Worm (Caenorhabditis elegans) whole organism, L1 larva: ENCODE measurements around the gene C41C4.9.
A peak's percentile ranks its signal among the peaks of the same experiment; 100 is the strongest.

Experiments used
- C04F5.9 ChIP-seq: sonication (generic microtip); optimal IDR thresholded peaks from 2 replicates; lab custom pipeline; 2016; ENCODE audit warnings: missing genetic modification characterization, missing compliant biosample characterization
- C16A3.4 ChIP-seq: fragments of 150-350 bp; optimal IDR thresholded peaks from 2 replicates; lab custom pipeline; 2014; ENCODE audit warnings: missing biosample characterization, missing genetic modification characterization
- C34B4.2 ChIP-seq: sonication (generic microtip); optimal IDR thresholded peaks from 2 replicates; lab custom pipeline; 2017; ENCODE audit warnings: mild to moderate bottlenecking, missing genetic modification characterization, missing compliant biosample characterization
- alr-1 ChIP-seq: fragments of 200-800 bp; sonication (Bioruptor generic); optimal IDR thresholded peaks from 2 replicates; lab custom pipeline; 2018; ENCODE audit warnings: borderline replicate concordance, mild to moderate bottlenecking, missing genetic modification characterization, missing compliant biosample characterization
- ama-1 ChIP-seq: fragments of 150-350 bp; optimal IDR thresholded peaks from 2 replicates; lab custom pipeline; 2014
- blmp-1 ChIP-seq: fragments of 150-350 bp; optimal IDR thresholded peaks from 2 replicates; lab custom pipeline; 2014; ENCODE audit warnings: missing biosample characterization, missing genetic modification characterization
- ceh-90 ChIP-seq: sonication (generic microtip); optimal IDR thresholded peaks from 2 replicates; lab custom pipeline; 2016; ENCODE audit warnings: missing genetic modification characterization, missing compliant biosample characterization
- ces-1 ChIP-seq: fragments of 150-350 bp; optimal IDR thresholded peaks from 2 replicates; lab custom pipeline; 2014; ENCODE audit warnings: missing biosample characterization, missing genetic modification reagents, missing genetic modification characterization
- dpl-1 ChIP-seq, 3 experiments: fragments of 150-350 bp in 2 of 3; sonication (generic microtip) in 1 of 3; optimal IDR thresholded peaks; 2 replicates each; lab custom pipeline; 2014 to 2017; ENCODE audit warnings: missing biosample characterization in 3 of 3, missing genetic modification characterization in 3 of 3, missing genetic modification reagents in 3 of 3
- dsc-1 ChIP-seq: sonication (generic microtip); optimal IDR thresholded peaks from 2 replicates; lab custom pipeline; 2016; ENCODE audit warnings: mild to moderate bottlenecking, missing genetic modification characterization, missing compliant biosample characterization
- egl-13 ChIP-seq: sonication (generic microtip); optimal IDR thresholded peaks from 2 replicates; lab custom pipeline; 2016; ENCODE audit warnings: missing genotype, missing genetic modification reagents, missing genetic modification characterization, missing compliant biosample characterization
- egl-27 ChIP-seq, 2 experiments: fragments of 150-350 bp in 1 of 2; sonication (generic microtip); optimal IDR thresholded peaks; 3 replicates each; lab custom pipeline; 2017 to 2018; ENCODE audit warnings: missing biosample characterization in 2 of 2, missing genetic modification characterization in 2 of 2, missing genetic modification reagents in 2 of 2
- elt-2 ChIP-seq: sonication (generic microtip); optimal IDR thresholded peaks from 2 replicates; lab custom pipeline; 2016; ENCODE audit warnings: missing genetic modification characterization, mild to moderate bottlenecking, inconsistent platforms, missing compliant biosample characterization, missing genetic modification reagents
- fkh-10 ChIP-seq: sonication (generic microtip); optimal IDR thresholded peaks from 2 replicates; lab custom pipeline; 2017; ENCODE audit warnings: missing biosample characterization, missing genetic modification reagents, missing genetic modification characterization
- fkh-8 ChIP-seq: sonication (generic microtip); optimal IDR thresholded peaks from 2 replicates; lab custom pipeline; 2016; ENCODE audit warnings: mild to moderate bottlenecking, missing genetic modification characterization, missing compliant biosample characterization
- fos-1 ChIP-seq: fragments of 150-350 bp; optimal IDR thresholded peaks from 2 replicates; lab custom pipeline; 2014; ENCODE audit warnings: missing biosample characterization, missing genetic modification characterization
- irx-1 ChIP-seq: sonication (generic microtip); optimal IDR thresholded peaks from 2 replicates; lab custom pipeline; 2016; ENCODE audit warnings: missing genetic modification characterization, missing compliant biosample characterization
- jun-1 ChIP-seq: fragments of 150-350 bp; optimal IDR thresholded peaks from 2 replicates; lab custom pipeline; 2014; ENCODE audit warnings: missing biosample characterization, missing genetic modification reagents, missing genetic modification characterization
- lin-13 ChIP-seq: fragments of 150-350 bp; optimal IDR thresholded peaks from 2 replicates; lab custom pipeline; 2014; ENCODE audit warnings: missing biosample characterization, missing genetic modification reagents, missing genetic modification characterization
- lin-14 ChIP-seq: fragments of 200-800 bp; sonication (Bioruptor generic); optimal IDR thresholded peaks from 2 replicates; lab custom pipeline; 2018; ENCODE audit warnings: mild to moderate bottlenecking, missing genetic modification characterization, moderate library complexity, missing compliant biosample characterization
- lin-15B ChIP-seq: fragments of 150-350 bp; sonication (generic microtip); optimal IDR thresholded peaks from 3 replicates; lab custom pipeline; 2014; ENCODE audit warnings: missing biosample characterization, missing genetic modification characterization
- mab-9 ChIP-seq: fragments of 200-800 bp; sonication (Bioruptor generic); IDR thresholded peaks from 2 replicates; pipeline ENCODE4 v1.3.6; 2022; ENCODE audit warnings: missing genetic modification reagents, missing genetic modification characterization, missing compliant biosample characterization
- mep-1 ChIP-seq: fragments of 150-350 bp; optimal IDR thresholded peaks from 2 replicates; lab custom pipeline; 2014; ENCODE audit warnings: missing biosample characterization, missing genetic modification characterization
- nhr-12 ChIP-seq: sonication (generic microtip); optimal IDR thresholded peaks from 2 replicates; lab custom pipeline; 2017; ENCODE audit warnings: missing biosample characterization, missing genetic modification characterization
- nhr-19 ChIP-seq: fragments of 200-800 bp; sonication (Bioruptor generic); conservative IDR thresholded peaks from 2 replicates; pipeline ENCODE4 v1.3.6; 2022; ENCODE audit warnings: missing genetic modification characterization, missing compliant biosample characterization
- nhr-237 ChIP-seq: fragments of 150-350 bp; optimal IDR thresholded peaks from 2 replicates; lab custom pipeline; 2014; ENCODE audit warnings: missing biosample characterization, missing genetic modification characterization
- nhr-28 ChIP-seq: fragments of 150-350 bp; optimal IDR thresholded peaks from 2 replicates; lab custom pipeline; 2014; ENCODE audit warnings: missing biosample characterization, missing genetic modification characterization
- nhr-47 ChIP-seq: sonication (generic microtip); optimal IDR thresholded peaks from 2 replicates; lab custom pipeline; 2016; ENCODE audit warnings: mild to moderate bottlenecking, missing genetic modification characterization, moderate library complexity, missing compliant biosample characterization
- nhr-71 ChIP-seq: sonication (generic microtip); optimal IDR thresholded peaks from 2 replicates; lab custom pipeline; 2016; ENCODE audit warnings: mild to moderate bottlenecking, missing genetic modification characterization, moderate library complexity, missing compliant biosample characterization
- nhr-76 ChIP-seq: sonication (generic microtip); optimal IDR thresholded peaks from 2 replicates; lab custom pipeline; 2017; ENCODE audit warnings: missing biosample characterization, missing genetic modification characterization
- nhr-77 ChIP-seq: fragments of 150-350 bp; optimal IDR thresholded peaks from 2 replicates; lab custom pipeline; 2014; ENCODE audit warnings: missing biosample characterization, missing genetic modification characterization
- nhr-84 ChIP-seq: sonication (generic microtip); optimal IDR thresholded peaks from 2 replicates; lab custom pipeline; 2017; ENCODE audit warnings: missing biosample characterization, missing genetic modification characterization
- pqm-1 ChIP-seq: sonication (generic microtip); optimal IDR thresholded peaks from 3 replicates; lab custom pipeline; 2017; ENCODE audit warnings: missing biosample characterization, missing genetic modification characterization
- rnt-1 ChIP-seq: sonication (generic microtip); optimal IDR thresholded peaks from 2 replicates; lab custom pipeline; 2016; ENCODE audit warnings: mild to moderate bottlenecking, missing genetic modification characterization, moderate library complexity, missing compliant biosample characterization
- snpc-4 ChIP-seq: fragments of 150-350 bp; optimal IDR thresholded peaks from 2 replicates; lab custom pipeline; 2014; ENCODE audit warnings: missing biosample characterization, missing genetic modification characterization
- snu-23 ChIP-seq: sonication (generic microtip); optimal IDR thresholded peaks from 2 replicates; lab custom pipeline; 2016; ENCODE audit warnings: missing genetic modification characterization, missing compliant biosample characterization
- sox-4 ChIP-seq: sonication (generic microtip); optimal IDR thresholded peaks from 2 replicates; lab custom pipeline; 2016; ENCODE audit warnings: missing genetic modification characterization, missing compliant biosample characterization
- sptf-1 ChIP-seq: fragments of 150-350 bp; optimal IDR thresholded peaks from 2 replicates; lab custom pipeline; 2014; ENCODE audit warnings: missing biosample characterization, missing genetic modification characterization
- swsn-7 ChIP-seq: sonication (generic microtip); optimal IDR thresholded peaks from 2 replicates; lab custom pipeline; 2016; ENCODE audit warnings: missing genetic modification characterization, missing compliant biosample characterization
- unc-130 ChIP-seq: fragments of 150-350 bp; optimal IDR thresholded peaks from 2 replicates; lab custom pipeline; 2017; ENCODE audit warnings: missing biosample characterization, missing genetic modification characterization, inconsistent platforms
- unc-86 ChIP-seq: sonication (generic microtip); optimal IDR thresholded peaks from 2 replicates; lab custom pipeline; 2016; ENCODE audit warnings: missing genetic modification characterization, missing compliant biosample characterization
- xbp-1 ChIP-seq: sonication (generic microtip); optimal IDR thresholded peaks from 2 replicates; lab custom pipeline; 2016; ENCODE audit warnings: missing genetic modification characterization, missing compliant biosample characterization
- zag-1 ChIP-seq: fragments of 150-350 bp; optimal IDR thresholded peaks from 2 replicates; lab custom pipeline; 2014; ENCODE audit warnings: missing biosample characterization, missing genetic modification characterization
- zip-4 ChIP-seq: fragments of 200-800 bp; sonication (Bioruptor generic); optimal IDR thresholded peaks from 2 replicates; lab custom pipeline; 2018; ENCODE audit warnings: mild to moderate bottlenecking, missing genetic modification characterization, moderate library complexity, missing compliant biosample characterization
- ztf-11 ChIP-seq, 2 experiments: sonication (generic microtip); optimal IDR thresholded peaks; 2 replicates each; lab custom pipeline; 2016 to 2017; ENCODE audit warnings: missing genetic modification characterization in 2 of 2, missing biosample characterization in 1 of 2, missing compliant biosample characterization in 1 of 2
- ztf-4 ChIP-seq: fragments of 150-350 bp; optimal IDR thresholded peaks from 2 replicates; lab custom pipeline; 2014; ENCODE audit warnings: missing biosample characterization, missing genetic modification characterization

Gene C41C4.9

ce11 chrII:8149930-8150329 is 42.5 kb downstream of the C41C4.9 start, which contains the start of gene F10B5.3:
Gene F10B5.3 (minus strand): TSS chrII:8150030.
- TF ChIP-seq pqm-1 (tag; lab: Kevin White, UChicago) (no peak), jun-1 (tag; lab: Kevin White, UChicago) (no peak), lin-15B (tag; lab: Kevin White, UChicago) (no peak), snu-23 (GFP tag; lab: Kevin White, UChicago) (no peak), nhr-77 (tag; lab: Kevin White, UChicago) (no peak)

- TF ChIP-seq ces-1 (GFP tag; lab: Kevin White, UChicago) (peak; percentile 11), nhr-237 (tag; lab: Kevin White, UChicago) (no peak), fkh-10 (peak; percentile 44)
Measured at ce11 chrII:8152711-8153325, 45.4 kb downstream of the C41C4.9 start.

ce11 chrII:8156845-8157373 is 49.5 kb downstream of the C41C4.9 start, which contains the start of the genes tub-1 and tmem-138:
Gene tub-1 (minus strand): TSS chrII:8156945.
Gene tmem-138 (plus strand): TSS chrII:8157323.
- TF ChIP-seq elt-2 (tag; lab: Kevin White, UChicago) (no peak), zag-1 (no peak), unc-86 (tag; lab: Kevin White, UChicago) (no peak), snpc-4 (no peak), egl-27 (tag; optimal IDR thresholded peaks at IDR 0.05; lab: Kevin White, UChicago) (no peak), C04F5.9 (tag; lab: Kevin White, UChicago) (no peak), blmp-1 (tag; lab: Kevin White, UChicago) (no peak), lin-14 (no peak), sox-4 (no peak), fkh-8 (tag; lab: Kevin White, UChicago) (peak; percentile 70), swsn-7 (tag; lab: Kevin White, UChicago) (no peak), ces-1 (GFP tag; lab: Kevin White, UChicago) (no peak), lin-15B (tag; lab: Kevin White, UChicago) (no peak), dsc-1 (tag; lab: Kevin White, UChicago) (peak; percentile 42), pqm-1 (tag; lab: Kevin White, UChicago) (no peak)

- TF ChIP-seq nhr-84 (tag; lab: Kevin White, UChicago) (no peak), zip-4 (GFP tag; lab: Kevin White, UChicago) (no peak), nhr-76 (no peak), mab-9 (no peak), nhr-47 (tag; lab: Kevin White, UChicago) (peak; percentile 67), egl-13 (tag; lab: Kevin White, UChicago) (no peak), xbp-1 (tag; lab: Kevin White, UChicago) (peak; percentile 47), nhr-12 (no peak), fkh-10 (no peak), fkh-8 (tag; lab: Kevin White, UChicago) (peak; percentile 62), lin-15B (tag; lab: Kevin White, UChicago) (peak; percentile 62), ama-1 (no peak), C04F5.9 (tag; lab: Kevin White, UChicago) (peak; percentile 64), lin-13 (GFP tag; lab: Kevin White, UChicago) (no peak), nhr-28 (tag; lab: Kevin White, UChicago) (no peak), irx-1 (tag; lab: Kevin White, UChicago) (no peak), mep-1 (tag; lab: Kevin White, UChicago) (peak; percentile 61), sptf-1 (tag; lab: Kevin White, UChicago) (no peak), nhr-19 (peak; percentile 46), alr-1 (no peak), unc-130 (tag; lab: Kevin White, UChicago) (peak; percentile 3), ztf-4 (tag; lab: Kevin White, UChicago) (no peak), ztf-11 (tag; optimal IDR thresholded peaks at IDR 0.05; lab: Kevin White, UChicago) (no peak), fos-1 (tag; lab: Kevin White, UChicago) (no peak), rnt-1 (peak; percentile 66), dpl-1 (GFP tag; optimal IDR thresholded peaks at IDR 0.05; lab: Kevin White, UChicago) (peak; percentile 83 to 90 (median 89)), C34B4.2 (tag; lab: Kevin White, UChicago) (no peak), nhr-71 (tag; lab: Kevin White, UChicago) (peak; percentile 70), C16A3.4 (tag; lab: Kevin White, UChicago) (peak; percentile 74), ceh-90 (no peak)
Measured at ce11 chrII:8157991-8158390, 50.5 kb downstream of the C41C4.9 start, which contains the start of gene pch-2. Gene pch-2 (plus strand): TSS chrII:8158349.
